Fruit fly (Drosophila melanogaster): Measurements from ENCODE around the gene Smr.

DNA sequence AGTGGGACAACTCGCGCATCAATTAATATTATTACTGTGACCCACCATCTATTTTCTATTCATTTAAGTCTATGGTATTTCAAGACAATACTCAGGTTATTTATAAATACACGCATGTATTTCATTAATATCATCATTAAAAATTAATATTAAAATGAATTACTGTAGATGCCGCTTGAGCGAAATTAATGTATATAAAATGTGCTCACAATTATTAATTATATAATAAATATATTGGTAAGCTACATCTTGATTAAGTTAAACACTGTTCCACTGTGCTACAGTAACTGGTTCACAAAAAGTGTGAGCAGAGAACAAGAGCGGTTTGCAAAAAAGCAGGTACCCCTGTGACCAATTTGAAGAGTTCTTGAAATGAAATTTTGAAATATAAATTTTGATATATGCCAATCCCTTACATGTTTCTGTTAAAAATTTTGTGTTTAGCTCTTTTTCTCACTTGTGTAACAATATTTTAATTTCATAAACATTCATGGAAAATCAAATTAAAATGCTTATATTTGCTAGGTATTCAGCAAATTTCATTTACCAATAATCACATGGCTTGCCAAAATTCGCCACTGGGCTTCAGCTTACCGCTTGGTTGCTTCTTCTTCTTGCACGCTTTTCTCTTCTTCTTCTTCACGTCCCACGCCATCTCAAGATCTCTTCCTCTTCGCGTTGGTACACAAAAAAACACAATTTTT lies 8.7 kb upstream of the Smr start:
- no peak for TF ChIP-seq Hr78 (GFP tag; optimal IDR thresholded peaks at IDR 0.05)
- peak; percentile 94 for TF ChIP-seq CrebA (GFP tag; optimal IDR thresholded peaks at IDR 0.05; ENCODE audit: borderline replicate concordance)
- TF ChIP-seq h (GFP tag; optimal IDR thresholded peaks at IDR 0.05) = peak; percentile 99
- peak; percentile 86 for TF ChIP-seq brk (GFP tag; optimal IDR thresholded peaks at IDR 0.05)
- TF ChIP-seq br (GFP tag; optimal IDR thresholded peaks at IDR 0.05) = peak; percentile 99

All from whole organism, wandering third instar larva.